Worm (Caenorhabditis elegans): ENCODE results near the gene lsm-1.

lsm-1 gene

DNA sequence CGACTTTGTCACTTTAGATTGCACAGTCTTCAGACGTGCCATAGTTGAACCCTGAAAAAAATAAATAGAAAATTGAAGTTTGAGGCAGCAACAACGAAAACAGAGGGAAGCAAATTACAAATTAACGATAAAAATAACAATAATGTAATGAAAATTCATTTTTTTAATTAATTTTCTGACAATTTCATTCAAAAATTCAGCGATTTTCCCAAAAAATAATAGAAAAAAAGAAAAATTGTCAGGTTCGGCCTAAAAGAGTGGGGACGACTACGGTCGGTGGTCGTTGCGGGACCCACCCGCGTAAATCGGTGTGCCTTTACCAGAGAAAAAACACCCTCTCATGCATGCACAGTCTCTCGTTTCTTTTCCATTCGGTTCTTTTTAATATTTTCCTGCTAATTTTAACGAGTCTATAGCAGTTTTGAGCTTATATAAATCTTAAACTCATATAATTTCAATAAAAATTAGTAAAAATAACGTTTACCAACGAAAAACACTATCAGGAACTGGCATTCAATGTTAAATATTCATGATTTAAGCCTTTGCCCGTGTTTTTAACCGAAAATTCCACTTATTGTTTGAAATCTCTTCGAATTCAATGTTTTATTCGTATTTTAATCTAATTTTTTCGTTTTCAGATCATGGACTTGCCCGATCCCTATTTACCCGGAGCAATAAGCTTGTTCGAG is at the start of gene lsm-1, which contains the start of gene rps-9:
lsm-1 (plus strand) TSS at position 639 of the 689 bp plus-strand sequence.
rps-9 (minus strand) TSS at position 51 of the 689 bp plus-strand sequence.
- TF ChIP-seq elt-2 (tag; optimal IDR thresholded peaks at IDR 0.05) = peak; percentile 16
- no peak for TF ChIP-seq nhr-11 (tag; optimal IDR thresholded peaks at IDR 0.05)
- peak; percentile 79 for TF ChIP-seq lin-15B (tag; optimal IDR thresholded peaks at IDR 0.05)
- TF ChIP-seq nhr-23 (tag; optimal IDR thresholded peaks at IDR 0.05) = peak; percentile 84
- peak; percentile 58 for TF ChIP-seq snpc-4 (tag; optimal IDR thresholded peaks at IDR 0.05)
- TF ChIP-seq nfya-1 (tag; optimal IDR thresholded peaks at IDR 0.05; ENCODE audit: insufficient read depth) = peak; percentile 93
- peak; percentile 84 for TF ChIP-seq pha-4 (tag; optimal IDR thresholded peaks at IDR 0.05)
- TF ChIP-seq fkh-10 (GFP tag; optimal IDR thresholded peaks at IDR 0.05) = peak; percentile 9
- peak; percentile 35 for TF ChIP-seq hmg-11 (tag; optimal IDR thresholded peaks at IDR 0.05)
- TF ChIP-seq pqm-1 (tag; optimal IDR thresholded peaks at IDR 0.05) = peak; percentile 28
- TF ChIP-seq nhr-76 (tag; optimal IDR thresholded peaks at IDR 0.05) = no peak
- TF ChIP-seq ama-1 (optimal IDR thresholded peaks at IDR 0.05) = no peak
- TF ChIP-seq ceh-28 (tag; optimal IDR thresholded peaks at IDR 0.05) = no peak
- TF ChIP-seq nhr-25 (tag; optimal IDR thresholded peaks at IDR 0.05) = peak; percentile 65
- no peak for TF ChIP-seq zag-1 (tag; optimal IDR thresholded peaks at IDR 0.05)
- TF ChIP-seq nhr-43 (tag; optimal IDR thresholded peaks at IDR 0.05; ENCODE audit: poor library complexity, severe bottlenecking) = no peak
- TF ChIP-seq ceh-9 (tag; optimal IDR thresholded peaks at IDR 0.05) = no peak
- TF ChIP-seq lin-39 (tag; optimal IDR thresholded peaks at IDR 0.05) = peak; percentile 96
- TF ChIP-seq R02D3.7 (tag; optimal IDR thresholded peaks at IDR 0.05) = no peak
- TF ChIP-seq jun-1 (tag; optimal IDR thresholded peaks at IDR 0.05) = no peak
- peak; percentile 1 for TF ChIP-seq lsy-12 (tag; optimal IDR thresholded peaks at IDR 0.05)
- no peak for TF ChIP-seq elt-1 (tag; optimal IDR thresholded peaks at IDR 0.05)

ce11 chrII:11086770-11087169 is 40.0 kb upstream of the lsm-1 start:
- TF ChIP-seq nhr-23 (tag; optimal IDR thresholded peaks at IDR 0.05) (no peak), snpc-4 (tag; optimal IDR thresholded peaks at IDR 0.05) (no peak), fos-1 (tag; optimal IDR thresholded peaks at IDR 0.05) (no peak), lsy-12 (tag; optimal IDR thresholded peaks at IDR 0.05) (no peak), pqm-1 (tag; optimal IDR thresholded peaks at IDR 0.05) (no peak), ceh-16 (tag; optimal IDR thresholded peaks at IDR 0.05) (no peak), ZK546.5 (tag; optimal IDR thresholded peaks at IDR 0.05) (no peak), zag-1 (tag; optimal IDR thresholded peaks at IDR 0.05) (no peak), lin-15B (tag; optimal IDR thresholded peaks at IDR 0.05) (no peak), sea-2 (GFP tag; optimal IDR thresholded peaks at IDR 0.05) (no peak), fkh-10 (GFP tag; optimal IDR thresholded peaks at IDR 0.05) (no peak), R02D3.7 (tag; optimal IDR thresholded peaks at IDR 0.05) (no peak), nhr-67 (tag; optimal IDR thresholded peaks at IDR 0.05) (no peak), ama-1 (optimal IDR thresholded peaks at IDR 0.05) (no peak), mml-1 (tag; optimal IDR thresholded peaks at IDR 0.05) (no peak), nhr-237 (tag; optimal IDR thresholded peaks at IDR 0.05) (no peak), mdl-1 (tag; optimal IDR thresholded peaks at IDR 0.05) (no peak), egl-5 (tag; optimal IDR thresholded peaks at IDR 0.05) (no peak), ztf-4 (tag; optimal IDR thresholded peaks at IDR 0.05) (no peak)

DNA sequence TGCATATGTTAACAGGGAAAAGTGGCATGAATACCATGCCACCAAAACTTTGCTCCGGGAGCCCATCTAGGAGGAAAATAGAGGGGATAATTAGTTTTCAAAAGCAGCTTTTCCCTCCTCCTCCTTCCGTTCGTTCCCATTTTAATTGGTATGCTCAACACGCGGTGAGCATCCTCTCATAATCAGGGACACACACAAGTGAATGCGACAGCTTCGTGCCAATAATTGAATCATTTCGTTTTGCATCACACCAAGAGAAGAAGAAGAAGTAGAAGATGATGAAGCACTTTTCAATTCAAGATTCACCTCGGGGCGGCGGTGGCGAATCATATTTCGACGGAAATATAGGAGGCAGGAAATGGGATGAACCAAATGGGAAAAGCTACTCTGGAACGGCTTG is 38.6 kb upstream of the lsm-1 start:
- TF ChIP-seq lin-15B (tag; optimal IDR thresholded peaks at IDR 0.05) (no peak), snpc-4 (tag; optimal IDR thresholded peaks at IDR 0.05) (no peak), ama-1 (optimal IDR thresholded peaks at IDR 0.05) (no peak), ztf-11 (tag; optimal IDR thresholded peaks at IDR 0.05) (no peak), nhr-28 (tag; optimal IDR thresholded peaks at IDR 0.05) (no peak), daf-12 (tag; optimal IDR thresholded peaks at IDR 0.05) (no peak), egl-5 (tag; optimal IDR thresholded peaks at IDR 0.05) (no peak), unc-62 (GFP tag; optimal IDR thresholded peaks at IDR 0.05) (no peak), ztf-4 (tag; optimal IDR thresholded peaks at IDR 0.05) (no peak), fos-1 (tag; optimal IDR thresholded peaks at IDR 0.05) (no peak), nhr-77 (tag; optimal IDR thresholded peaks at IDR 0.05) (no peak), nhr-43 (tag; optimal IDR thresholded peaks at IDR 0.05; ENCODE audit: poor library complexity, severe bottlenecking) (no peak), ceh-82 (tag; optimal IDR thresholded peaks at IDR 0.05) (no peak), lin-39 (tag; optimal IDR thresholded peaks at IDR 0.05) (no peak)
